Worm (Caenorhabditis elegans) whole organism, late embryonic: ENCODE measurements around the gene F13H10.6.

ENCODE experiments used
- F13H6.1 ChIP-seq: sonication (generic microtip); optimal IDR thresholded peaks from 2 replicates; lab custom pipeline; 2016; ENCODE audit warnings: missing genetic modification characterization, missing compliant biosample characterization
- K09A11.1 ChIP-seq: sonication (generic microtip); optimal IDR thresholded peaks from 2 replicates; lab custom pipeline; 2017; ENCODE audit warnings: antibody characterized with exemption, mild to moderate bottlenecking, missing genetic modification characterization, missing compliant biosample characterization; ENCODE audit not compliant: insufficient read depth
- T23F11.4 ChIP-seq: fragments of 200-800 bp; sonication (Bioruptor generic); optimal IDR thresholded peaks from 2 replicates; lab custom pipeline; 2018; ENCODE audit warnings: mild to moderate bottlenecking, missing genetic modification characterization, missing compliant biosample characterization
- ceh-48 ChIP-seq: sonication (generic microtip); optimal IDR thresholded peaks from 2 replicates; lab custom pipeline; 2016; ENCODE audit warnings: missing genetic modification characterization, inconsistent platforms, missing compliant biosample characterization
- che-1 ChIP-seq: sonication (generic microtip); optimal IDR thresholded peaks from 2 replicates; lab custom pipeline; 2016; ENCODE audit warnings: mild to moderate bottlenecking, missing genetic modification characterization, missing compliant biosample characterization
- fkh-10 ChIP-seq: fragments of 150-350 bp; optimal IDR thresholded peaks from 2 replicates; lab custom pipeline; 2014; ENCODE audit warnings: missing biosample characterization, missing genetic modification reagents, missing genetic modification characterization
- lim-6 ChIP-seq: sonication (generic microtip); optimal IDR thresholded peaks from 2 replicates; lab custom pipeline; 2016; ENCODE audit warnings: missing genetic modification characterization, missing compliant biosample characterization
- mec-3 ChIP-seq: sonication (generic microtip); optimal IDR thresholded peaks from 2 replicates; lab custom pipeline; 2016; ENCODE audit warnings: borderline replicate concordance, missing genetic modification characterization, missing compliant biosample characterization
- pag-3 ChIP-seq: sonication (generic microtip); optimal IDR thresholded peaks from 2 replicates; lab custom pipeline; 2016; ENCODE audit warnings: missing compliant biosample characterization, missing genetic modification characterization, borderline replicate concordance
- rnt-1 ChIP-seq: sonication (generic microtip); optimal IDR thresholded peaks from 2 replicates; lab custom pipeline; 2016; ENCODE audit warnings: missing genetic modification characterization, missing compliant biosample characterization
- tbx-2 ChIP-seq: sonication (generic microtip); optimal IDR thresholded peaks from 2 replicates; lab custom pipeline; 2016; ENCODE audit warnings: missing genetic modification characterization, missing compliant biosample characterization
- zip-5 ChIP-seq: sonication (generic microtip); optimal IDR thresholded peaks from 2 replicates; lab custom pipeline; 2016; ENCODE audit warnings: missing genetic modification characterization, missing compliant biosample characterization

ce11 chrIV:11038618-11038664, 29.3 kb downstream of the F13H10.6 start, which contains the start of gene kdin-1:
- no peak for TF ChIP-seq zip-5 (tag; lab: Kevin White, UChicago)
- TF ChIP-seq ceh-48 (tag; lab: Kevin White, UChicago) = no peak
- TF ChIP-seq mec-3 (tag; lab: Kevin White, UChicago) = no peak
- no peak for TF ChIP-seq F13H6.1
- no peak for TF ChIP-seq K09A11.1 (tag; lab: Kevin White, UChicago)
- no peak for TF ChIP-seq tbx-2 (tag; lab: Kevin White, UChicago)
- TF ChIP-seq fkh-10 = no peak
- TF ChIP-seq rnt-1 = no peak
- TF ChIP-seq pag-3 = no peak
- TF ChIP-seq T23F11.4 (GFP tag; lab: Kevin White, UChicago) = no peak
- TF ChIP-seq lim-6 (tag; lab: Kevin White, UChicago) = no peak
- no peak for TF ChIP-seq che-1
